Worm (Caenorhabditis elegans): ENCODE measurements around the gene ZC455.1.

DNA sequence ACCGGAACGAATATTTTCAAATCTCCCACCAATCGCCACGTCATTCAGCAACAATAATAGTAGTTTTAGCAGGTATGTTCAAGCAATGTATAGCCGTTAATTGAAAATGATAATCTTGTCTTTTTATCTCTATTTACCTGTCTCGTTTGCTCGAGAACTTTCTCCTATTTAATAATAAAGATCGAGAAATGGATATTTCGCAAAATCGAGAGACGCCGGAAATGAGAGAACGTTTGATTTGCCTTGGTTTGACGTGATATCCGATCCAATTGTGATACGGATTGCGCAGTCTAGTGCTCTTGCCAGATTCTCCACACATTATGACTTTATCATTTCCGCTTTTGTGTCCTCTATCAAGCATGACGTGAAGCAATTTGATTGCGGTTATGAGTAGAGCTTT, 530 bp downstream of the ZC455.1 start:
- TF ChIP-seq mdl-1 (tag; optimal IDR thresholded peaks at IDR 0.05) (no peak), lin-39 (tag; optimal IDR thresholded peaks at IDR 0.05) (no peak), sea-2 (GFP tag; optimal IDR thresholded peaks at IDR 0.05) (no peak), zag-1 (tag; optimal IDR thresholded peaks at IDR 0.05) (no peak), egl-27 (tag; optimal IDR thresholded peaks at IDR 0.05) (no peak), elt-3 (tag; optimal IDR thresholded peaks at IDR 0.05) (no peak), nhr-43 (tag; optimal IDR thresholded peaks at IDR 0.05; ENCODE audit: poor library complexity, severe bottlenecking) (no peak), elt-2 (tag; optimal IDR thresholded peaks at IDR 0.05) (no peak)
